Worm (Caenorhabditis elegans) whole organism, young adult: ENCODE results near the gene B0252.11.

Experiments
- B0261.1 ChIP-seq: sonication (generic microtip); optimal IDR thresholded peaks from 2 replicates; lab custom pipeline; 2016; ENCODE audit warnings: mild to moderate bottlenecking, missing genetic modification characterization, moderate library complexity, missing compliant biosample characterization
- F23B12.7 ChIP-seq: sonication (generic microtip); optimal IDR thresholded peaks from 2 replicates; lab custom pipeline; 2017; ENCODE audit warnings: missing genetic modification characterization, mild to moderate bottlenecking, missing compliant biosample characterization, antibody characterized with exemption, moderate library complexity; ENCODE audit not compliant: insufficient read depth
- akir-1 ChIP-seq: fragments of 200-800 bp; sonication (Bioruptor generic); optimal IDR thresholded peaks from 2 replicates; lab custom pipeline; 2018; ENCODE audit warnings: mild to moderate bottlenecking, missing genetic modification characterization, moderate library complexity, missing compliant biosample characterization
- ets-4 ChIP-seq: fragments of 200-800 bp; sonication (Bioruptor generic); optimal IDR thresholded peaks from 2 replicates; lab custom pipeline; 2018; ENCODE audit warnings: mild to moderate bottlenecking, missing genetic modification characterization, missing compliant biosample characterization
- lin-26 ChIP-seq: fragments of 200-800 bp; sonication (Bioruptor generic); IDR thresholded peaks from 2 replicates; pipeline ENCODE4 v1.3.6; 2022; ENCODE audit warnings: missing genetic modification reagents, missing genetic modification characterization, missing compliant biosample characterization
- lin-35 ChIP-seq, 3 experiments: fragments of 150-350 bp in 2 of 3; sonication (generic microtip) in 1 of 3; optimal IDR thresholded peaks; 2 replicates each; lab custom pipeline; 2014 to 2018; ENCODE audit warnings: missing biosample characterization in 3 of 3, missing genetic modification characterization in 3 of 3, missing genetic modification reagents in 3 of 3

- TF ChIP-seq lin-35 (GFP tag; optimal IDR thresholded peaks at IDR 0.05; lab: Kevin White, UChicago), result no peak
- no peak for TF ChIP-seq B0261.1
- no peak for TF ChIP-seq ets-4 (GFP tag; lab: Kevin White, UChicago)
- no peak for TF ChIP-seq akir-1 (GFP tag; lab: Kevin White, UChicago)
- no peak for TF ChIP-seq lin-26 (GFP tag; lab: Robert Waterston, UW)
- no peak for TF ChIP-seq F23B12.7 (tag; lab: Kevin White, UChicago)
Observed at ce11 chrII:6889580-6889922, 28.1 kb downstream of the B0252.11 start.
